Worm (Caenorhabditis elegans): ENCODE results near the gene str-41.

- 0 out of 2 replicates have a peak, but pooled peaks have one; percentile 7 for TF ChIP-seq grh-1 (GFP tag; IDR thresholded peaks at IDR 0.05)
- TF ChIP-seq ama-1 (optimal IDR thresholded peaks at IDR 0.05) = no peak
- TF ChIP-seq unc-86 (tag; optimal IDR thresholded peaks at IDR 0.05) = no peak
- TF ChIP-seq ztf-4 (tag; optimal IDR thresholded peaks at IDR 0.05) = no peak
- no peak for TF ChIP-seq lsy-2 (tag; optimal IDR thresholded peaks at IDR 0.05)
- no peak for TF ChIP-seq jun-1 (tag; optimal IDR thresholded peaks at IDR 0.05)
- no peak for TF ChIP-seq nhr-237 (tag; optimal IDR thresholded peaks at IDR 0.05)
- TF ChIP-seq nhr-85 (tag) = peak; percentile 87
These were observed 23.8 kb downstream of the str-41 start, which contains the start of the genes ddo-2 and F25E5.8 for ce11 chrV:7435376-7436204.
